Fruit fly (Drosophila melanogaster) Kc167 (cell line): ENCODE results near the gene Usp10.

Source experiments
- Myc ChIP-seq: fragments of >200 bp; optimal IDR thresholded peaks from 2 replicates; lab custom pipeline; 2017; ENCODE audit warnings: missing external identifiers
- Sin3A ChIP-seq: fragments of >200 bp; optimal IDR thresholded peaks from 2 replicates; lab custom pipeline; 2018; ENCODE audit warnings: missing external identifiers
- h ChIP-seq: fragments of >200 bp; optimal IDR thresholded peaks from 3 replicates; lab custom pipeline; 2018; ENCODE audit warnings: missing external identifiers
- insv ChIP-seq: fragments of >200 bp; optimal IDR thresholded peaks from 3 replicates; lab custom pipeline; 2018; ENCODE audit warnings: missing external identifiers
- psq ChIP-seq: fragments of >200 bp; optimal IDR thresholded peaks from 2 replicates; lab custom pipeline; 2017; ENCODE audit warnings: missing external identifiers
- ttk ChIP-seq: sonication (Bioruptor generic); optimal IDR thresholded peaks from 2 replicates; lab custom pipeline; 2017; ENCODE audit warnings: missing external identifiers

Usp10 gene

DNA sequence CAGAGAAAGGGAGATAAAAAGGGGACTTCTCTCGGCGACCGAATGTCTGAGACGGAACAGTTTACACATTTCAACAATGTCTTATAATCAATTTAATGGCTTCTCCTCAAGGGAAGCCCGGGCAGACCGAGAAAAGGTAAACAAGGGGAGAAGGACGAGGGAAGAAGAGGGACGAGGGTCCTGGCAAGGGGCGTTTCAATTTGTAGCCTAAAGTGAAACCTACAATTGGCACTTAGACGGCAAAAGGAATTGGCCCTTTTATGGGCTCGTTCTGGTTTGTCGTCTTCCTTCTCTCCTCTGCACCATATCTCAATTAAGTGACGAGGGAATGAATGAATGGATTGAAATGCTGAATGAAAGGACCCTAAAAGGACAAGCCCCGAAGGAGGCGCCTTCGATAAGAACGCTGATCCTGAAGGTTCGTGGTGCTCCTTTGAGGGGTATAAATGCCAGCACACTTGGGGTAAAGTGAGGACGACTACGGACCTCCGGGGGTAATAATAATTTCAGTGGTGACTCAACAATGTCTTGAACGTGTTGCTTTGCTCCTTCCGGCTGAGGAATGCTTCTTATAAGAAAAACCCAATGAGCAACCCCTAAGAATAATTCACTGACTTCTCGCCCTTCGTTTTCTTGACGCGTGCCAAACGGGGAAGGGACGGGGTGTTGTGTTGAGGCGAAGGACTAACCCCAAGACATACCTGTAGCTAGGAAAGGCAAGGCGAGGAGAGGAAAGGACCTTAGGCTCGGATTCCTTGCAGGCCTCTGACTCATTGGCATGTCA, 29.0 kb downstream of the Usp10 start:
- TF ChIP-seq ttk (lab: Kevin White, UChicago) (no peak), Myc (no peak), Sin3A (lab: Kevin White, UChicago) (no peak), insv (lab: Kevin White, UChicago) (no peak), h (lab: Kevin White, UChicago) (no peak), psq (lab: Kevin White, UChicago) (no peak)

DNA sequence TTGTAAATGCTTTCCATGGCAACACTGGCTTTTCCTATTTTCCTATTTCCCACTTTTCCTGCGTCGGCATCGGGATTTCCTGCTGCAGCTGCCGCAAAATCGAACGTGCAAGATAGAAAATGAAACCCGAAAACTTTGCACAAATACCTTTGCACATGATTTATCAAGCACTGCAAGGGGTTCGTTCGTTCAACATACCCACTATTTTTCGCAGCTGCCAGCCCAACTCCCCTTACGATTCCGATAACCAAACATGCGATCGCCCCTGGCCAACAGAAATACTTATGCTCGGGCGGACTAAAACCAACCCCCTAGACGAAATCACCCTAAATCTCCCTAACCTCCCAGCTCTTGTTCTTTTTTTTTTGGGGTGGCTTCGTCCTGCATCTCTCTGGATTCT, 29.7 kb downstream of the Usp10 start:
- no peak for TF ChIP-seq insv (lab: Kevin White, UChicago)
- no peak for TF ChIP-seq psq (lab: Kevin White, UChicago)
- TF ChIP-seq Sin3A (lab: Kevin White, UChicago): no peak

DNA sequence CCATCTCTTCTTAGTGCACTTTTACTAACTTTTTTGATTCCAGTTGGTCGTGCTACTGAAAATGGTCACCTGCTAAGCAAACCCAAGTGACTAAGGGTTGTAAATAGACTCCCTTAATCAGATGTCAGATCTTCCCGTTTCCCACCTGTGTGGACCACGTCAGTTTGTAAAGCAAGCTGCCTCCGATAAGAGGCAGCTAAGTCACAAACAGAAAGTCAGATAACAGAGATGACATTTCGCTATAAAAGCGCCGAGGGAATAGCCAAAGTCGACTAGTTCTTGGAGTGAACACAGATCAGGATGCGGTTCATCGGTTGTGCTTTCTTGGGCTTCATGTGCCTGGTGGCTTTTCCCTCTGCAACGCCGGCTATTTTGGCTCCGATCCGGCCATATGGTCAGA, 30.9 kb downstream of the Usp10 start, which contains the start of gene mat:
Gene mat, plus strand, starts transcription at position 301 of the 400 bp plus-strand sequence.
- TF ChIP-seq ttk (lab: Kevin White, UChicago) (no peak), h (lab: Kevin White, UChicago) (no peak), Sin3A (lab: Kevin White, UChicago) (no peak), Myc (no peak), insv (lab: Kevin White, UChicago) (no peak), psq (lab: Kevin White, UChicago) (no peak)

DNA sequence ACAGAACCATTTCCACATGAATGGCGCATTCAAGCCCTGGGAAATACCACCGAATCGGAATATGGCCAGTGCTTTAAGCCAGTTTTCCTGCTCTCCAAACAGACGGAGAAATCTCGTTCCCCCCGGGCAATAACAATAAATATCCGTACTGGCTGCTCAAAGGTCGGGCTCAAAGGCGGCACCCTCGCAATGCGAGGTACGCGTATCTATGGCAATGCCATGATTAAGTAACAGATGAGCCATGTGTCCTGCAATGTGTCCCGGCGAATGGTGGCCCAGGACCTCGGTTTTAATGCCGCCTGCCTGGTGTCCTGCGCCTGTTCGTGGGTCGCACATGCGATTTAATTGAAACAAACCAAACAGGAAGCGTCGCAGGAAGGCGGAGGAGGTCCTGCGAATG, 32.2 kb downstream of the Usp10 start:
- no peak for TF ChIP-seq Sin3A (lab: Kevin White, UChicago)
- no peak for TF ChIP-seq h (lab: Kevin White, UChicago)
- TF ChIP-seq Myc: no peak
- TF ChIP-seq psq (lab: Kevin White, UChicago): no peak
- TF ChIP-seq ttk (lab: Kevin White, UChicago): no peak
- no peak for TF ChIP-seq insv (lab: Kevin White, UChicago)

DNA sequence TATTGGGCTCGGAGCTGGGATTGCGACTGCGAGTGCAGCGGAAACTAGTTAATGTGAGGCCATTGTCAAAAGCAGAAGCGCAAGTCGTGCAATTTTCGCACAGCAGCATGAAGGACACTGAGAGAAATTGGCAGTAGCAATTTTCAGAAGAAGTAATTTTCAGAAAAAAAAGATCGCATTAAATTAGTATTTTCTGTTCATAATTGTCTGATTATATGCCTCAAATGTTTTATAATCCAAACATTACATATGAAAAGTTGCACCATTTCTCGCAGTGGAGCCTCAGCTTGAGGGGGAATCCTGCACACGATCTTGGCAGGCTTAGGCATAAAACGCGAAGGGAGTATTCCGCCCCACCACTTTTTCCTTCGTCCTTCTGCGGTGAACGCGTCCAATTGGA, 32.7 kb downstream of the Usp10 start:
- TF ChIP-seq insv (lab: Kevin White, UChicago) (no peak), h (lab: Kevin White, UChicago) (no peak), ttk (lab: Kevin White, UChicago) (no peak), Sin3A (lab: Kevin White, UChicago) (no peak), Myc (no peak), psq (lab: Kevin White, UChicago) (no peak)

DNA sequence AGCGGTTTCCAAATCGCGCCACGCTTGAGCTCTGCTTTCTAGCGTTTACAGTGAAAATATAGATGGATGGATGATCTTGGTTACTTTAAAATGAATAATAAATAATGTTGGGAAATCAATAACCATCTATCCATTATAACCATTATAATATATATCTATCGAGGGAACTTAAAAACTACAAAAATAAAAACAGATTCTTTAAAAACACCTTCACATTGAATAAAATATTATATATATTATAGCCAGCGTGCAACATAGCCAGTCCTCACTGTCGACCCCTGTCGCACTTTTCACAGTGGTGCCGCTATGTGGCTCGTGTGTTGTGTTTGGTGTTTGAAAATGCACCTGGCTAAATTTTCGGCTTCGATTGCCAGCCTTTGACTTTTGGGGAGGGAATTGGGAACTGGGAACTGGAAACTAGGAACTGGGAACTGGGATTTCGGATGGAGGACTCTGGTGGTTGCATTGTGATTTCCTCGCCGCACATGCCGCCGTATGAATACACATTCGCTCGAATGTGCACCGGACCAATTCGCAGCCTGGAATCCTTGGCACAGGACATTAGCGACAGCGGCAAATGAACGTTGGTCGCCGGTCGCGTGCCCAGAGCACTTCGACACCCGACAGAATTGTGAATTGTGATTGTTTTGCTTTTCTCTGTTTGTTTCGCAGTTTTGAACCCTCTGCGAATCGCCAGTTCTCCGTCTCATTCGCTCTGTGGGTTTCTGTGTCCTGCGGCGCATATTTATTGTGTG, 33.5 kb downstream of the Usp10 start:
- TF ChIP-seq psq (lab: Kevin White, UChicago): no peak
- no peak for TF ChIP-seq ttk (lab: Kevin White, UChicago)
- no peak for TF ChIP-seq insv (lab: Kevin White, UChicago)
- TF ChIP-seq Myc: no peak
- no peak for TF ChIP-seq h (lab: Kevin White, UChicago)
- TF ChIP-seq Sin3A (lab: Kevin White, UChicago): no peak

DNA sequence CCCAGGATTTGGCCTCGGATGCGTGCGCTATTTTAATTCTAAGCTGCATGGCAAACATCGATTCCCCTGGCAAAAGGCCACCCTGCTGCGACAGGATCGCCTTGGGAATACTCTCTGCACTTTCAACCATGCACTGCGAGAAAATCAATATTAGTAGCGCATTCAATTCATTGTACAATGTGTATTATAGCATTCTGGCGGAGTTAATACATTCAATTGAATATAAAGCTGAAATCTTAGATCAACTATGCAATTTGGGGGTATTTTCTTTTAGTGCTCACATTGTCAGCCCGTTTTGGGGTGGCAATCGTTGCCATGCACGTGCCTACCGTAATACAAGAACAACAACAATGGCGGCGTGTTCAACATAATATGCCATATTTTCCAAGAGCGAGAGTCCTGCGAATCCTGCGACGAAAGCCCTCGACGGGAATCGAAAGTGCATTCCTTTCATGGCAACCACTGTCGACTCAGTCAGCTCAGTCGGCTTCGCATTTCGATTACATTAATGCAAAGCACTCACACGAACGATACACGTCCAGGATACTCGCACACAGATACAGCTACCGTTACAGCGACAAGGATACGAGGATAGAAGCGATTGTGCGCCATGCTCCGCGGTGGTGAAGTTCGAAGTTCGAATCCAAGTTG, 36.1 kb downstream of the Usp10 start:
- no peak for TF ChIP-seq psq (lab: Kevin White, UChicago)
- no peak for TF ChIP-seq Sin3A (lab: Kevin White, UChicago)
- TF ChIP-seq insv (lab: Kevin White, UChicago): no peak
- no peak for TF ChIP-seq Myc

DNA sequence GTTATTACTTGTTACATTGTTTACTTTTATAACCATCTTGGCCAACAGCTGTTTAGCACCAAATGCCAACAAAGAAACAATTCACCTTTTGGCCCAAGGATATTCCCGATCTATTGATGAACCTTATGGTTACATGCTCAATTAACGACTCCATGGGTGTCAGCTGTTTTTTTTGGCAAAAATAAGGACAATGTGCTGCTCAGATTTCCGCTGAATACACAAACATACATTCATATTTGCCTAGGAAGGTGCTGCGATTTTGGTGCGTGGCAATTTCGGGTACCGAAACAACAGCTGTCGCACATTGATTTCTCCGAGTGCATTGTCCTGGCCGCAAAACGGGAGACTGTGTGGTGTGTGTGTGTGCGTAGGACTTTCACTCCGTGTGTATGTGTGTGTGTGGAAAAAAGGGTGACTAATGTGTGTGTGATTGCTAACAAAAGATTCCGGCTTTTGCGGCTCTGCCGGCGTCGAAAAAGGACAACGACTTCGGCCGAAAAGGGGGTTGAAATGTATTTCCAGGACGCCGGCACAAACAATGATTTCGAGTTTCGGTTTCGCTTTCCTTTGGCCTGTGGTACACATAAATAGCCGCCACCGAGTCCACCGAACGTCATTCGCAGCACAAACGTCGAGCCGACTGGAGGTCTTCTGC, 36.9 kb downstream of the Usp10 start, which contains the start of gene nerfin-1:
Gene nerfin-1, plus strand, starts transcription at position 605 of the 655 bp plus-strand sequence.
- no peak for TF ChIP-seq h (lab: Kevin White, UChicago)
- no peak for TF ChIP-seq Sin3A (lab: Kevin White, UChicago)
- no peak for TF ChIP-seq psq (lab: Kevin White, UChicago)
- no peak for TF ChIP-seq ttk (lab: Kevin White, UChicago)
- no peak for TF ChIP-seq insv (lab: Kevin White, UChicago)
- no peak for TF ChIP-seq Myc

DNA sequence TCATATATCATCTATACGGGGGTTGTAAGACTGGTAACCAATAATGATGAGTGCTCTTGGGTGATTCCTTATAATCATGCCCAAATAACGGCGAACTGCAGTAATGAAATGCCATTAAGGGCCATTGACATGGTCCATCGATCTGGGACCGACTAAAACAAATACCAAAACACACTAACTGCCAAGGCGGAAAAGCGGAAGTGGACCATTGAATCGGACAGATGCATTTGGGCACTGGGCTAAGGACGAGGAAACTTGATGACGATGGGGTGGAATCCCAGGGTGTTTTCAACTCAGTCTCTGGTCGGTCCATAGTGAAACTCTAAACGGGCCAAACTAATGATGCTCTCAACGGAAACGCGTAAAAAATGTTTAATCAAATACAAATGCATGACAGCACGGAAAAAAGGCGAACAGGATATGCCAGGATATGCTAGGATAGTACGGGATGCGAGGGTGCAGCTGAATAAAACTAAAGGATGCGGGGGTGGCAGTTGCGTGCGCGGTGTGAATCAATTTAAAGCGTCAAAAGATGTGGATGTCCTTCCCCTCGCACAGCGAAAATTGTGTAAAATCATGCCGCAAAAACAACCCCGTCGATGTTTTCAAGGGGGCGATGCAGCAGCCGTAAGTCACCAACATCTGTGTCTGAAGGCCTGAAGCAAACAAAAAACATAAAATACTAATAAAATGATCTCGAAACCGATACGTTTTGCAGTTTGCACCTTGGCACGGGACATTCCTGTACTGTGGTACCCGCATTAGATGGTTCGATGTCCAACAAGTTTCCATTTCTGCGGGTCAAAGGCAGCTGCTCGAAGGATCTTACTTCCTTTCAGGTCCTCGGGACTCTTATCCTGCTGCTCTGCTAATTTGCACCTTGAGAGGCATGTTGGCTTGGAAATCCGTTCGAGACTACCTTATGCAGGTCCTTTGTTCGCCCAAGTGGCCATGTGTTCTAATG, 41.0 kb downstream of the Usp10 start:
- no peak for TF ChIP-seq psq (lab: Kevin White, UChicago)
- no peak for TF ChIP-seq Myc
- no peak for TF ChIP-seq ttk (lab: Kevin White, UChicago)
- TF ChIP-seq insv (lab: Kevin White, UChicago): no peak
- no peak for TF ChIP-seq h (lab: Kevin White, UChicago)
- no peak for TF ChIP-seq Sin3A (lab: Kevin White, UChicago)

DNA sequence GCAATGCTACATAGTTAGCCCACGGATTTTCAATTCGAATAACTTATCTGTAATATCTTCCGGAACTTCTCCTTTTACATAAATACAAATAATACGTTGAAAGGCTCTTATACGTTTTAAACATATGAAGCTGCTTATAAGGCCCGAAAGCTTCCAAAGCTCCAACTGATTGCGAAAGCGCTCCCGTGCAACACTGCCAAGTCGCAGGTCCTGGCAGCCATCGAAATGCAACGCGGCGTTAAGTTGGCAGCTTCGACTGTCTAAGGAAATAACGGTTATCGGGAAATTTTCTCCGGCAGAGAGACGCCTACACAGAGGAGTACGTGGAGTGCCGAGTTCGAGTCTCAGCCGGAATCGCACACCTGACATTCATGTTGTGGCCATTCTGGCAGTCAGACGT, 42.0 kb downstream of the Usp10 start, which contains the start of gene Glut1:
Gene Glut1, plus strand, starts transcription at position 393 of the 400 bp plus-strand sequence.
- no peak for TF ChIP-seq Myc
- no peak for TF ChIP-seq ttk (lab: Kevin White, UChicago)
- TF ChIP-seq psq (lab: Kevin White, UChicago): no peak
- TF ChIP-seq h (lab: Kevin White, UChicago): no peak
- no peak for TF ChIP-seq Sin3A (lab: Kevin White, UChicago)
- TF ChIP-seq insv (lab: Kevin White, UChicago): no peak
